Fruit fly (Drosophila melanogaster) whole organism, pupa: ENCODE data around the gene CG43799.
A peak's percentile ranks its signal among the peaks of the same experiment; 100 is the strongest.

Experiments used
- CG10348 ChIP-seq: fragments of 200-800 bp; sonication (Bioruptor generic); IDR thresholded peaks from 2 replicates; pipeline ENCODE4 v1.3.6; 2022; ENCODE audit warnings: missing biosample characterization, missing genetic modification characterization
- CG12605 ChIP-seq: fragments of 200-800 bp; sonication (Bioruptor generic); IDR thresholded peaks from 2 replicates; pipeline ENCODE4 v1.3.6; 2022; ENCODE audit warnings: missing biosample characterization, missing genetic modification characterization
- CG13204 ChIP-seq: fragments of 200-800 bp; sonication (Bioruptor generic); optimal IDR thresholded peaks from 2 replicates; lab custom pipeline; 2018; ENCODE audit warnings: missing biosample characterization, mild to moderate bottlenecking, missing genetic modification characterization, moderate library complexity
- CG32121 ChIP-seq: fragments of 200-800 bp; sonication (Bioruptor generic); IDR thresholded peaks from 2 replicates; pipeline ENCODE4 v1.3.6; 2022; ENCODE audit warnings: missing biosample characterization, missing genetic modification characterization
- CG34367 ChIP-seq: fragments of 200-800 bp; sonication (Bioruptor generic); optimal IDR thresholded peaks from 2 replicates; lab custom pipeline; 2018; ENCODE audit warnings: missing biosample characterization, mild to moderate bottlenecking, missing genetic modification characterization
- CG8159 ChIP-seq: fragments of 200-800 bp; sonication (Bioruptor generic); optimal IDR thresholded peaks from 3 replicates; lab custom pipeline; 2018; ENCODE audit warnings: missing biosample characterization, mild to moderate bottlenecking, missing genetic modification characterization, moderate library complexity
- CG8301 ChIP-seq: fragments of 200-800 bp; sonication (Bioruptor generic); optimal IDR thresholded peaks from 2 replicates; lab custom pipeline; 2018; ENCODE audit warnings: missing biosample characterization, mild to moderate bottlenecking, missing genetic modification characterization
- Snoo ChIP-seq: fragments of 200-800 bp; sonication (Bioruptor generic); optimal IDR thresholded peaks from 3 replicates; lab custom pipeline; 2017; ENCODE audit warnings: missing biosample characterization, mild to moderate bottlenecking, missing genetic modification characterization, inconsistent platforms
- fd96Ca ChIP-seq: fragments of 200-800 bp; sonication (Bioruptor generic); IDR thresholded peaks from 3 replicates; pipeline ENCODE4 v1.3.6; 2022; ENCODE audit warnings: missing biosample characterization, missing genetic modification characterization
- rn ChIP-seq: fragments of 200-800 bp; sonication (Bioruptor generic); IDR thresholded peaks from 2 replicates; pipeline ENCODE4 v1.3.6; 2022; ENCODE audit warnings: missing biosample characterization, missing genetic modification characterization

DNA sequence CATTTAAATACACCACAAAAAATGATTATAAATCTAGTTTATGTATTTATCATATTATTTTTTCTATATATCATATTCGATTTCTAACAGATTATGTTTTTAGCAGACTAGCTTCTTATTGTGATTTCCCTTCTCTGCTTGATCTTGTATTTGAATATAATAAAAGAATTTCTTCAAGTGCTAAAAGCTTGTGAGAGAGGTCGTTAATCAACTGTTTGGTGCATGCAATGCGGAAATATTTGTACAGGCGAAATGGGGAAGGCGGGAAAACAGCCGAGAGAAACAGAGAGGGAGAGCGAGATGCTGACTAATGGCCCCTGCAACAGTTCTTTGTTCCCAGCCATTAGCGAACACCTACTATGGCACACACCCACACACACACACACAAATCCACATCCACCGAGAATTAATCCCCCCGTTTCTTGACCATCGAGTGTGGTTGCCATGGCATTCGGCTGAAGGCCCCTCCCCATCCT lies 27.9 kb upstream of the CG43799 start:
- TF ChIP-seq CG13204 (GFP tag; lab: Kevin White, UChicago) (no peak), Snoo (peak; percentile 39), rn (0 out of 2 replicates have a peak, but pooled peaks have one; percentile 43), CG10348 (no peak), CG12605 (peak; percentile 56), CG34367 (tag; lab: Kevin White, UChicago) (peak; percentile 42), fd96Ca (GFP tag; lab: Robert Waterston, UW) (0 out of 3 replicates have a peak, but pooled peaks have one; percentile 21), CG8159 (peak; percentile 75), CG32121 (GFP tag; lab: Robert Waterston, UW) (peak; percentile 73), CG8301 (peak; percentile 78)
